Fruit fly (Drosophila melanogaster): ENCODE measurements around the gene g.

DNA sequence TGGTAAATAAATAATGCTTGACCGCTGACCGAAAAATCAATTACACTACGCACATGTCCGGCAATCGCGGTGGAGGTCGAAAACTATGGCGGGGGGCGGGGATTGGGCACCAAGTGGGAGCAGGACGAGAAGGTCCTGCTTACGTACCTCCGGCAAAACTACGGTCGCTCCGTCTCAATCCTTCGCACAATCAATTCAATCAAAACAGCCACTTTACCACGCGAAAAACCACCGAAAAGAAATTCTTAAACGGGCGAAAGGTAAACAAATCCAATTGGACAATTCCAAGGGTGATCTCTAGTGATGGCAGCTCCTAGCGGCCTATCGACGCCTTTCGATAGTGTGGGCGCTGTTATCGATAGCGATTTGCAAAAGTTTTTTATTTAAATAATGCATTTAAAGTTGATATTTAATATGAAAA, 18.1 kb downstream of the g start, which contains the start of gene Nadsyn:
- TF ChIP-seq CG8159 (tag; optimal IDR thresholded peaks at IDR 0.05) (no peak), CG9948 (tag; optimal IDR thresholded peaks at IDR 0.05) (no peak), EcR (GFP tag; optimal IDR thresholded peaks at IDR 0.05) (no peak), CG17806 (tag; optimal IDR thresholded peaks at IDR 0.05) (no peak), CG32121 (GFP tag; IDR thresholded peaks at IDR 0.05) (no peak), CG13204 (GFP tag; optimal IDR thresholded peaks at IDR 0.05) (no peak)
